Worm (Caenorhabditis elegans) whole organism, mixed stage, embryonic: ENCODE data around the gene ZC21.8.

Experiments
- M03D4.4 ChIP-seq: sonication (generic microtip); optimal IDR thresholded peaks from 2 replicates; lab custom pipeline; 2017; ENCODE audit warnings: mild to moderate bottlenecking, missing genetic modification characterization, missing compliant biosample characterization
- bed-3 ChIP-seq: fragments of 200-800 bp; sonication (Bioruptor generic); optimal IDR thresholded peaks from 3 replicates; lab custom pipeline; 2018; ENCODE audit warnings: mild to moderate bottlenecking, missing genetic modification characterization, moderate library complexity, missing compliant biosample characterization
- blmp-1 ChIP-seq: fragments of 150-350 bp; optimal IDR thresholded peaks from 2 replicates; lab custom pipeline; 2014; ENCODE audit warnings: missing biosample characterization, missing genetic modification characterization
- ceh-39 ChIP-seq: fragments of 150-350 bp; optimal IDR thresholded peaks from 2 replicates; lab custom pipeline; 2014; ENCODE audit warnings: missing biosample characterization, missing genetic modification characterization
- ces-1 ChIP-seq: fragments of 150-350 bp; optimal IDR thresholded peaks from 2 replicates; lab custom pipeline; 2014; ENCODE audit warnings: missing biosample characterization, missing genetic modification reagents, missing genetic modification characterization
- cnd-1 ChIP-seq: fragments of 200-800 bp; sonication (Bioruptor generic); optimal IDR thresholded peaks from 2 replicates; lab custom pipeline; 2018; ENCODE audit warnings: mild to moderate bottlenecking, missing genetic modification characterization, missing compliant biosample characterization
- drap-1 ChIP-seq: fragments of 200-800 bp; sonication (Bioruptor generic); optimal IDR thresholded peaks from 3 replicates; lab custom pipeline; 2018; ENCODE audit warnings: mild to moderate bottlenecking, missing genetic modification characterization, missing compliant biosample characterization
- elt-1 ChIP-seq: sonication (generic microtip); optimal IDR thresholded peaks from 2 replicates; lab custom pipeline; 2017; ENCODE audit warnings: missing genetic modification characterization, mild to moderate bottlenecking, missing compliant biosample characterization, antibody characterized with exemption, moderate library complexity, borderline replicate concordance; ENCODE audit not compliant: insufficient read depth
- elt-3 ChIP-seq: fragments of 150-350 bp; optimal IDR thresholded peaks from 2 replicates; lab custom pipeline; 2014; ENCODE audit warnings: missing biosample characterization, missing genetic modification characterization
- flh-1 ChIP-seq: fragments of 200-800 bp; sonication (Bioruptor generic); optimal IDR thresholded peaks from 2 replicates; lab custom pipeline; 2018; ENCODE audit warnings: mild to moderate bottlenecking, missing genetic modification characterization, moderate library complexity, missing compliant biosample characterization
- hlh-1 ChIP-seq: fragments of 150-350 bp; optimal IDR thresholded peaks from 2 replicates; lab custom pipeline; 2014; ENCODE audit warnings: missing biosample characterization, missing genetic modification reagents, missing genetic modification characterization
- lin-13 ChIP-seq: fragments of 150-350 bp; optimal IDR thresholded peaks from 2 replicates; lab custom pipeline; 2014; ENCODE audit warnings: missing biosample characterization, missing genetic modification characterization
- mab-5 ChIP-seq: fragments of 150-350 bp; optimal IDR thresholded peaks from 2 replicates; lab custom pipeline; 2014; ENCODE audit warnings: missing biosample characterization, missing genetic modification characterization
- mep-1 ChIP-seq: fragments of 150-350 bp; optimal IDR thresholded peaks from 2 replicates; lab custom pipeline; 2017; ENCODE audit warnings: missing biosample characterization, missing genetic modification reagents, missing genetic modification characterization, inconsistent platforms
- mls-2 ChIP-seq: sonication (generic microtip); optimal IDR thresholded peaks from 2 replicates; lab custom pipeline; 2016; ENCODE audit warnings: mild to moderate bottlenecking, missing genetic modification characterization, moderate library complexity, missing compliant biosample characterization
- nhr-2 ChIP-seq: fragments of 150-350 bp; optimal IDR thresholded peaks from 2 replicates; lab custom pipeline; 2014; ENCODE audit warnings: missing biosample characterization, missing genetic modification characterization
- nhr-28 ChIP-seq: fragments of 150-350 bp; optimal IDR thresholded peaks from 2 replicates; lab custom pipeline; 2014; ENCODE audit warnings: missing biosample characterization, missing genetic modification characterization
- nhr-76 ChIP-seq: sonication (generic microtip); optimal IDR thresholded peaks from 2 replicates; lab custom pipeline; 2017; ENCODE audit warnings: missing biosample characterization, missing genetic modification characterization
- pha-4 ChIP-seq: fragments of 150-350 bp; optimal IDR thresholded peaks from 2 replicates; lab custom pipeline; 2018; ENCODE audit warnings: missing biosample characterization, missing genetic modification reagents, missing genetic modification characterization
- sem-2 ChIP-seq: fragments of 200-800 bp; sonication (Bioruptor generic); optimal IDR thresholded peaks from 2 replicates; lab custom pipeline; 2018; ENCODE audit warnings: mild to moderate bottlenecking, missing genetic modification characterization, missing compliant biosample characterization
- unc-120 ChIP-seq: sonication (generic microtip); optimal IDR thresholded peaks from 2 replicates; lab custom pipeline; 2017; ENCODE audit warnings: missing genetic modification characterization, missing compliant biosample characterization; ENCODE audit not compliant: poor library complexity, severe bottlenecking
- zip-8 ChIP-seq: fragments of 150-350 bp; optimal IDR thresholded peaks from 2 replicates; lab custom pipeline; 2014; ENCODE audit warnings: missing biosample characterization, missing genetic modification characterization
- ztf-11 ChIP-seq: fragments of 150-350 bp; optimal IDR thresholded peaks from 2 replicates; lab custom pipeline; 2014; ENCODE audit warnings: missing biosample characterization, missing genetic modification characterization

ZC21.8 gene

ce11 chrIII:8524773-8525172 is 5.0 kb upstream of the ZC21.8 start, which contains the start of gene idpp-15:
Gene idpp-15 (plus strand): TSS chrIII:8525073.
- TF ChIP-seq flh-1 (GFP tag; lab: Kevin White, UChicago) (no peak), nhr-28 (tag; lab: Kevin White, UChicago) (no peak), hlh-1 (tag; lab: Kevin White, UChicago) (no peak), drap-1 (GFP tag; lab: Kevin White, UChicago) (no peak), bed-3 (GFP tag; lab: Kevin White, UChicago) (no peak), mls-2 (no peak), M03D4.4 (tag; lab: Kevin White, UChicago) (no peak), ceh-39 (tag; lab: Kevin White, UChicago) (no peak), pha-4 (tag; lab: Kevin White, UChicago) (no peak), unc-120 (tag; lab: Kevin White, UChicago) (no peak), sem-2 (GFP tag; lab: Kevin White, UChicago) (no peak), elt-1 (tag; lab: Kevin White, UChicago) (no peak), nhr-2 (tag; lab: Kevin White, UChicago) (no peak)

ce11 chrIII:8521654-8522392 is 2.0 kb upstream of the ZC21.8 start:
- TF ChIP-seq elt-3 (no peak), mep-1 (tag; lab: Kevin White, UChicago) (no peak), mls-2 (no peak), flh-1 (GFP tag; lab: Kevin White, UChicago) (no peak), bed-3 (GFP tag; lab: Kevin White, UChicago) (no peak), M03D4.4 (tag; lab: Kevin White, UChicago) (no peak), hlh-1 (tag; lab: Kevin White, UChicago) (no peak), ces-1 (GFP tag; lab: Kevin White, UChicago) (no peak), nhr-28 (tag; lab: Kevin White, UChicago) (no peak), drap-1 (GFP tag; lab: Kevin White, UChicago) (no peak), mab-5 (tag; lab: Kevin White, UChicago) (no peak), zip-8 (tag; lab: Kevin White, UChicago) (no peak), nhr-76 (tag; lab: Kevin White, UChicago) (no peak), blmp-1 (tag; lab: Kevin White, UChicago) (no peak), nhr-2 (tag; lab: Kevin White, UChicago) (no peak), lin-13 (tag; lab: Kevin White, UChicago) (no peak)

- TF ChIP-seq cnd-1 (tag; lab: Kevin White, UChicago) (no peak), ztf-11 (tag; lab: Kevin White, UChicago) (no peak)
Measured at ce11 chrIII:8520589-8520988, 803 bp upstream of the ZC21.8 start.

ce11 chrIII:8518990-8519389 is 796 bp downstream of the ZC21.8 start:
- TF ChIP-seq ces-1 (GFP tag; lab: Kevin White, UChicago): peak; percentile 19
- TF ChIP-seq lin-13 (tag; lab: Kevin White, UChicago): no peak

- TF ChIP-seq zip-8 (tag; lab: Kevin White, UChicago): no peak
- no peak for TF ChIP-seq mep-1 (tag; lab: Kevin White, UChicago)
- peak; percentile 4 for TF ChIP-seq lin-13 (tag; lab: Kevin White, UChicago)
- no peak for TF ChIP-seq cnd-1 (tag; lab: Kevin White, UChicago)
- TF ChIP-seq drap-1 (GFP tag; lab: Kevin White, UChicago): no peak
- TF ChIP-seq mls-2: peak; percentile 4
- TF ChIP-seq, all 35 proteins: peak for 2
Measured at ce11 chrIII:8512279-8512942, 7.4 kb downstream of the ZC21.8 start.

- TF ChIP-seq ces-1 (GFP tag; lab: Kevin White, UChicago): peak; percentile 82
- TF ChIP-seq elt-1 (tag; lab: Kevin White, UChicago): no peak
Measured at ce11 chrIII:8511711-8512110, 8.1 kb downstream of the ZC21.8 start.
